Fruit fly (Drosophila melanogaster) whole organism, embryonic: ENCODE data around the gene CG18281.
A peak's percentile ranks its signal among the peaks of the same experiment; 100 is the strongest.

ENCODE experiments used
- Bgb ChIP-seq: fragments of 200-800 bp; sonication (Bioruptor generic); IDR thresholded peaks from 2 replicates; pipeline ENCODE4 v1.3.6; 2022; ENCODE audit warnings: missing biosample characterization, missing genetic modification characterization; ENCODE audit not compliant: partially characterized antibody
- CG10209 ChIP-seq: fragments of 200-800 bp; sonication (Bioruptor generic); optimal IDR thresholded peaks from 3 replicates; lab custom pipeline; 2017; ENCODE audit warnings: missing biosample characterization, mild to moderate bottlenecking, missing genetic modification characterization, missing genetic modification reagents
- CG11093 ChIP-seq: fragments of 200-800 bp; sonication (Bioruptor generic); IDR thresholded peaks from 3 replicates; pipeline ENCODE4 v1.3.6; 2022; ENCODE audit warnings: missing biosample characterization, missing genetic modification characterization
- CG11247 ChIP-seq: fragments of 200-800 bp; sonication (Bioruptor generic); IDR thresholded peaks from 2 replicates; pipeline ENCODE4 v1.3.6; 2022; ENCODE audit warnings: missing biosample characterization, missing genetic modification characterization
- CG11456 ChIP-seq: fragments of 200-800 bp; sonication (Bioruptor generic); IDR thresholded peaks from 3 replicates; pipeline ENCODE4 v1.3.6; 2022; ENCODE audit warnings: missing biosample characterization, missing genetic modification characterization
- CG13123 ChIP-seq: fragments of 200-800 bp; sonication (Bioruptor generic); optimal IDR thresholded peaks from 2 replicates; lab custom pipeline; 2016; ENCODE audit warnings: missing biosample characterization, missing genetic modification characterization
- CG13287 ChIP-seq: fragments of 200-800 bp; sonication (Bioruptor generic); IDR thresholded peaks from 2 replicates; pipeline ENCODE4 v1.3.6; 2022; ENCODE audit warnings: missing biosample characterization, missing genetic modification characterization; ENCODE audit not compliant: partially characterized antibody
- CG13424 ChIP-seq: fragments of 200-800 bp; sonication (Bioruptor generic); optimal IDR thresholded peaks from 2 replicates; lab custom pipeline; 2019; ENCODE audit warnings: missing biosample characterization, mild to moderate bottlenecking, missing genetic modification characterization, moderate library complexity
- CG14441 ChIP-seq: fragments of 200-800 bp; sonication (Bioruptor generic); IDR thresholded peaks from 2 replicates; pipeline ENCODE4 v1.3.6; 2022; ENCODE audit warnings: missing biosample characterization, missing genetic modification characterization
- CG15696 ChIP-seq: fragments of 200-800 bp; sonication (Bioruptor generic); optimal IDR thresholded peaks from 2 replicates; lab custom pipeline; 2019; ENCODE audit warnings: missing biosample characterization, mild to moderate bottlenecking, missing genetic modification characterization, moderate library complexity
- CG16779 ChIP-seq: fragments of 200-800 bp; sonication (Bioruptor generic); IDR thresholded peaks from 2 replicates; pipeline ENCODE4 v1.3.6; 2022; ENCODE audit warnings: missing biosample characterization, missing genetic modification characterization
- CG17361 ChIP-seq: fragments of 200-800 bp; sonication (Bioruptor generic); IDR thresholded peaks from 3 replicates; pipeline ENCODE4 v1.3.6; 2022; ENCODE audit warnings: missing biosample characterization, missing genetic modification characterization
- CG17612 ChIP-seq: fragments of 200-800 bp; sonication (Bioruptor generic); IDR thresholded peaks from 2 replicates; pipeline ENCODE4 v1.3.6; 2022; ENCODE audit warnings: missing biosample characterization, missing genetic modification characterization
- CG18011 ChIP-seq: fragments of 200-800 bp; sonication (Bioruptor generic); optimal IDR thresholded peaks from 2 replicates; lab custom pipeline; 2017; ENCODE audit warnings: missing biosample characterization, missing genetic modification characterization, mild to moderate bottlenecking, moderate library complexity, missing genotype
- CG32767 ChIP-seq: fragments of 200-800 bp; sonication (Bioruptor generic); IDR thresholded peaks from 2 replicates; pipeline ENCODE4 v1.3.6; 2022; ENCODE audit warnings: missing biosample characterization, missing genetic modification characterization
- CG3281 ChIP-seq: fragments of 200-800 bp; sonication (Bioruptor generic); optimal IDR thresholded peaks from 3 replicates; lab custom pipeline; 2017; ENCODE audit warnings: missing biosample characterization, mild to moderate bottlenecking, missing genetic modification characterization
- CG34376 ChIP-seq: fragments of 200-800 bp; sonication (Bioruptor generic); optimal IDR thresholded peaks from 2 replicates; lab custom pipeline; 2018; ENCODE audit warnings: missing biosample characterization, mild to moderate bottlenecking, missing genetic modification characterization
- CG43689 ChIP-seq: fragments of 200-800 bp; sonication (Bioruptor generic); IDR thresholded peaks from 2 replicates; pipeline ENCODE4 v1.3.6; 2022; ENCODE audit warnings: missing biosample characterization, missing genetic modification characterization
- CG6689 ChIP-seq: fragments of 200-800 bp; sonication (Bioruptor generic); IDR thresholded peaks from 2 replicates; pipeline ENCODE4 v1.3.6; 2022; ENCODE audit warnings: missing biosample characterization, missing genetic modification characterization
- CG6765 ChIP-seq: fragments of 200-800 bp; sonication (Bioruptor generic); optimal IDR thresholded peaks from 3 replicates; lab custom pipeline; 2017; ENCODE audit warnings: missing biosample characterization, mild to moderate bottlenecking, missing genetic modification characterization
- CG7271 ChIP-seq: fragments of 200-800 bp; sonication (Bioruptor generic); optimal IDR thresholded peaks from 2 replicates; lab custom pipeline; 2018; ENCODE audit warnings: missing biosample characterization, mild to moderate bottlenecking, missing genetic modification characterization, moderate library complexity
- CG7745 ChIP-seq: fragments of 200-800 bp; sonication (Bioruptor generic); optimal IDR thresholded peaks from 2 replicates; lab custom pipeline; 2018; ENCODE audit warnings: missing biosample characterization, mild to moderate bottlenecking, missing genetic modification characterization, moderate library complexity
- CG8089 ChIP-seq: fragments of 200-800 bp; sonication (Bioruptor generic); optimal IDR thresholded peaks from 3 replicates; lab custom pipeline; 2016; ENCODE audit warnings: missing biosample characterization, missing genetic modification characterization
- CG8388 ChIP-seq: fragments of 200-800 bp; sonication (Bioruptor generic); optimal IDR thresholded peaks from 2 replicates; lab custom pipeline; 2019; ENCODE audit warnings: missing biosample characterization, mild to moderate bottlenecking, missing genetic modification characterization, moderate library complexity
- Camta ChIP-seq: fragments of 200-800 bp; sonication (Bioruptor generic); optimal IDR thresholded peaks from 2 replicates; lab custom pipeline; 2016; ENCODE audit warnings: missing biosample characterization, missing genetic modification characterization
- D19B ChIP-seq: fragments of 200-800 bp; sonication (Bioruptor generic); optimal IDR thresholded peaks from 2 replicates; lab custom pipeline; 2017; ENCODE audit warnings: missing biosample characterization, mild to moderate bottlenecking, missing genetic modification characterization
- Dip2 ChIP-seq: fragments of 200-800 bp; sonication (Bioruptor generic); IDR thresholded peaks from 2 replicates; pipeline ENCODE4 v1.3.6; 2022; ENCODE audit warnings: missing biosample characterization, missing genetic modification characterization
- E2f2 ChIP-seq: fragments of 200-800 bp; sonication (Bioruptor generic); IDR thresholded peaks from 2 replicates; pipeline ENCODE4 v1.3.6; 2022; ENCODE audit warnings: missing biosample characterization, missing genetic modification characterization
- HLH3B ChIP-seq: fragments of 200-800 bp; sonication (Bioruptor generic); IDR thresholded peaks from 2 replicates; pipeline ENCODE4 v1.3.6; 2022; ENCODE audit warnings: missing biosample characterization, missing genetic modification characterization
- Jarid2 ChIP-seq: fragments of 200-800 bp; sonication (Bioruptor generic); optimal IDR thresholded peaks from 3 replicates; lab custom pipeline; 2017; ENCODE audit warnings: mild to moderate bottlenecking, missing biosample characterization, missing genetic modification reagents, missing genetic modification characterization
- Max ChIP-seq: fragments of 200-800 bp; sonication (Bioruptor generic); optimal IDR thresholded peaks from 2 replicates; lab custom pipeline; 2016; ENCODE audit warnings: missing biosample characterization, mild to moderate bottlenecking, missing genetic modification characterization
- Meics ChIP-seq: fragments of 200-800 bp; sonication (Bioruptor generic); optimal IDR thresholded peaks from 2 replicates; lab custom pipeline; 2017; ENCODE audit warnings: missing biosample characterization, mild to moderate bottlenecking, missing genetic modification characterization
- Nf-YC ChIP-seq: fragments of 200-800 bp; optimal IDR thresholded peaks from 3 replicates; lab custom pipeline; 2019; ENCODE audit warnings: missing biosample characterization, mild to moderate bottlenecking, missing genetic modification characterization, moderate library complexity
- bowl ChIP-seq: fragments of 200-800 bp; sonication (Bioruptor generic); IDR thresholded peaks from 2 replicates; pipeline ENCODE4 v1.3.6; 2022; ENCODE audit warnings: missing biosample characterization, missing genetic modification characterization
- br ChIP-seq: fragments of >200 bp; optimal IDR thresholded peaks from 2 replicates; lab custom pipeline; 2017
- bsh ChIP-seq, 2 experiments: fragments of 200-800 bp; sonication (Bioruptor generic); optimal IDR thresholded peaks; 2 replicates each; lab custom pipeline; 2017 to 2018; ENCODE audit warnings: mild to moderate bottlenecking in 2 of 2, missing biosample characterization in 2 of 2, missing genetic modification characterization in 2 of 2, moderate library complexity in 1 of 2
- chif ChIP-seq, 2 experiments: fragments of 200-800 bp; sonication (Bioruptor generic); optimal IDR thresholded peaks; 3 replicates each; lab custom pipeline; 2016; ENCODE audit warnings: missing biosample characterization in 2 of 2, missing genetic modification characterization in 2 of 2
- chm ChIP-seq: fragments of 200-800 bp; sonication (Bioruptor generic); IDR thresholded peaks from 2 replicates; pipeline ENCODE4 v1.3.6; 2022; ENCODE audit warnings: missing biosample characterization, missing genetic modification characterization
- crol ChIP-seq: fragments of 200-800 bp; sonication (Bioruptor generic); IDR thresholded peaks from 2 replicates; pipeline ENCODE4 v1.3.6; 2022; ENCODE audit warnings: missing biosample characterization, missing genetic modification characterization
- cwo ChIP-seq: fragments of 200-800 bp; sonication (Bioruptor generic); optimal IDR thresholded peaks from 3 replicates; lab custom pipeline; 2017; ENCODE audit warnings: missing biosample characterization, missing genetic modification characterization, mild to moderate bottlenecking, moderate library complexity, missing genetic modification reagents
- dmrt11E ChIP-seq: fragments of 200-800 bp; sonication (Bioruptor generic); optimal IDR thresholded peaks from 3 replicates; lab custom pipeline; 2018; ENCODE audit warnings: missing biosample characterization, mild to moderate bottlenecking, missing genetic modification characterization, moderate library complexity
- gt ChIP-seq: fragments of 200-800 bp; sonication (Bioruptor generic); IDR thresholded peaks from 2 replicates; pipeline ENCODE4 v1.3.6; 2022; ENCODE audit warnings: missing biosample characterization, missing genetic modification characterization
- otp ChIP-seq: fragments of 200-800 bp; sonication (Bioruptor generic); IDR thresholded peaks from 3 replicates; pipeline ENCODE4, ENCODE4 v1.3.6; 2022; ENCODE audit warnings: missing biosample characterization, missing genetic modification characterization
- slbo ChIP-seq: fragments of 200-800 bp; sonication (Bioruptor generic); IDR thresholded peaks from 2 replicates; pipeline ENCODE4 v1.3.6; 2022; ENCODE audit warnings: missing biosample characterization, missing genetic modification characterization
- sug ChIP-seq: fragments of 200-800 bp; optimal IDR thresholded peaks from 2 replicates; lab custom pipeline; 2019; ENCODE audit warnings: missing biosample characterization, mild to moderate bottlenecking, missing genetic modification characterization, moderate library complexity
- toy ChIP-seq: fragments of 200-800 bp; sonication (Bioruptor generic); IDR thresholded peaks from 2 replicates; pipeline ENCODE4 v1.3.6; 2022; ENCODE audit warnings: missing biosample characterization, missing genetic modification characterization
- usp ChIP-seq: fragments of >200 bp; optimal IDR thresholded peaks from 2 replicates; lab custom pipeline; 2017; ENCODE audit warnings: missing biosample characterization, missing genetic modification characterization
- zen2 ChIP-seq: fragments of 200-800 bp; sonication (Bioruptor generic); IDR thresholded peaks from 3 replicates; pipeline ENCODE4 v1.3.6; 2022; ENCODE audit warnings: missing biosample characterization, missing genetic modification characterization; ENCODE audit not compliant: partially characterized antibody

CG18281 gene

DNA sequence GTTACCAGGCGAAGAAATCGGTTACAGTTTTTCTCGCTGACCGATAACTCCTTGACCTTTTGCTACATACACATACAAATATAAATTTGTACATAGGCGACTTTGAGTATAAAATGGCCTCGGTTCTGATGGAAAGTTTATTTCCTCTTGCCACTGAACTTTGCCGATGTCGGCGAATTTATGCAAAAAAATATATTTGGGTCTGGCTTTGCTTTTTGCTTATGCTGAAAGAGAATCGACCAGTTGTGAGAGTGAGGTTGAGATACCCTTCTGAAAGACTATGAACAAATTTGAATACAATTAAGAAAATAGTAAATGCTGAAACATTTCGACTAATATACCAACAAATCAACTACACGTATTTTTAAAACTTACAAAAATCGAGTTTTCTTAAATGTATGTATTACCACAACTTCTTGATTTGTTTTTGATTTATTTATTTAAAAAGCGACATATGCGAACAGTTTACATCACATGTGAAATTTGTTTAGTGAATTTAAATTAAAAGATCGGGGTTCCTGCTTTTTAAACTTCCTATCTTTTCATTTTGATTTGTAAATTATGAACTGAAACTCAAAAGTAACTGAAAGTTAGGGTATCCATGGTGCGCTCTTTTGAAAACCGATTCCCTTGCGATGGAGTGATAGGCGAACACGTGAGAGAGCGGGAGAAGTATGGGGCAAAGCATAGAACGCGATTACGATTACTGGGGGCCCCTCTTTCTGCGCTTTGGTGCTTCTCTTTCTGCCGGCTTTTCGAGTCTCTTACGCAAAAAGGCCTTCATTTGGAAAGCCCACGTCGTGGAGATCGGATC lies 9.7 kb downstream of the CG18281 start (continued):
- TF ChIP-seq CG10209 (GFP tag; lab: Kevin White, UChicago) (peak; percentile 78), CG11093 (GFP tag; lab: Robert Waterston, UW) (no peak), CG43689 (GFP tag; lab: Robert Waterston, UW) (no peak), CG14441 (0 out of 2 replicates have a peak, but pooled peaks have one; percentile 13), otp (GFP tag; lab: Robert Waterston, UW) (no peak), Meics (GFP tag; lab: Kevin White, UChicago) (peak; percentile 91), toy (GFP tag; lab: Robert Waterston, UW) (no peak), CG8388 (GFP tag; lab: Kevin White, UChicago) (peak; percentile 66), Dip2 (GFP tag; lab: Robert Waterston, UW) (no peak), HLH3B (GFP tag; lab: Robert Waterston, UW) (no peak), CG11247 (no peak), br (lab: Kevin White, UChicago) (no peak), Nf-YC (peak; percentile 75), CG6765 (peak; percentile 80), Camta (peak; percentile 63), CG11456 (GFP tag; lab: Robert Waterston, UW) (peak; percentile 56; the same call in 2 of the 3 replicates), CG15696 (tag; lab: Kevin White, UChicago) (peak; percentile 62)
- TF ChIP-seq, all 482 proteins: peak for 284

DNA sequence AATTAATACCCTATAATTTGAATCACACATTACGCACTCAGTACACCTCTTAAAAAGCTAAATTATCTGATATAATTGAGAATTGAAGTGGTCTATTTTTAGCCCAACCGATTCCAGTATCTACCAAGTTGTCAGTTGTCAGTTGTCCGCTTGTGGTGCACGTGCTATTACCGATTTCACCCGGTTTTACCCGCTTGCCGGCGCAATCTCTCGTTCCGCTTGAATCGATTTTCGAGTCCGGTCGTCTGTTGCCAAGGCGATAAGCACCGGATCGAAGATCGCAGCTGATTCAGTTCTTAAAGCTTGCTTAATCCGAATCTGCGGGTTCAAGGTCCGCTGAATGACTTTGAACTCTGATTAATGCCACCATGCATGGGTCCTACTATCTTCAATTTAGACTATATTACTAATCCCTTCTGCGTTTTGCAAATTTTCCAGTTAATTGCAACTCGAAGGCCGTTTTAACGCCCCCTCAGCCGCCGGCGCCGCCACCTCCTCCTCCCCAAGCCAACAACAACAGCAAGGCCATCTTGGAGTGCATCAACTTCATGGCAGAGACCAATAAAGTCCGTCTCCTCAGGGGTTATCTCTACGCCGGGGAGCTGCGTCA lies 12.0 kb downstream of the CG18281 start:
- TF ChIP-seq crol (GFP tag; lab: Robert Waterston, UW) = no peak
- TF ChIP-seq CG7745 (tag; lab: Kevin White, UChicago) = no peak
- no peak for TF ChIP-seq CG13424
- TF ChIP-seq Jarid2 (GFP tag; lab: Kevin White, UChicago) = no peak
- TF ChIP-seq CG8089 (GFP tag; lab: Kevin White, UChicago) = no peak
- TF ChIP-seq cwo (GFP tag; lab: Kevin White, UChicago) = peak; percentile 78
- no peak for TF ChIP-seq CG18011 (GFP tag; lab: Kevin White, UChicago)
- TF ChIP-seq dmrt11E (tag; lab: Kevin White, UChicago) = no peak
- no peak for TF ChIP-seq chif (GFP tag; optimal IDR thresholded peaks at IDR 0.05; lab: Kevin White, UChicago)
- TF ChIP-seq HLH3B (GFP tag; lab: Robert Waterston, UW) = no peak
- no peak for TF ChIP-seq CG17612
- TF ChIP-seq bsh (GFP tag; optimal IDR thresholded peaks at IDR 0.05; lab: Kevin White, UChicago) = no peak
- no peak for TF ChIP-seq gt (GFP tag; lab: Robert Waterston, UW)
- TF ChIP-seq CG34376 (GFP tag; lab: Kevin White, UChicago) = peak; percentile 68
- no peak for TF ChIP-seq zen2 (GFP tag; lab: Robert Waterston, UW)
- no peak for TF ChIP-seq CG32767 (GFP tag; lab: Robert Waterston, UW)
- TF ChIP-seq CG13123 (GFP tag; lab: Kevin White, UChicago) = no peak
- no peak for TF ChIP-seq Max (GFP tag; lab: Kevin White, UChicago)
- no peak for TF ChIP-seq CG3281 (GFP tag; lab: Kevin White, UChicago)
- TF ChIP-seq CG6689 (GFP tag; lab: Robert Waterston, UW) = no peak
- peak; percentile 25; the same call in 1 of the 2 replicates for TF ChIP-seq E2f2 (GFP tag; lab: Robert Waterston, UW)
- no peak for TF ChIP-seq bowl (GFP tag; lab: Robert Waterston, UW)
- TF ChIP-seq slbo (GFP tag; lab: Robert Waterston, UW) = 0 out of 2 replicates have a peak, but pooled peaks have one; percentile 6
- no peak for TF ChIP-seq CG16779 (GFP tag; lab: Robert Waterston, UW)
- TF ChIP-seq CG17361 = no peak
- no peak for TF ChIP-seq CG13287 (GFP tag; lab: Robert Waterston, UW)
- TF ChIP-seq usp = no peak
- TF ChIP-seq D19B = peak; percentile 64
- TF ChIP-seq sug = peak; percentile 70
- TF ChIP-seq Bgb (GFP tag; lab: Robert Waterston, UW) = no peak
- no peak for TF ChIP-seq chm
- TF ChIP-seq CG7271 = no peak
